Worm (Caenorhabditis elegans) whole organism, L4 larva: ENCODE results near the gene mvb-12.

ENCODE experiments used
- F26F4.8 ChIP-seq: fragments of 200-800 bp; sonication (Bioruptor generic); conservative IDR thresholded peaks from 2 replicates; pipeline ENCODE4 v1.3.6; 2022; ENCODE audit warnings: missing genetic modification characterization, missing compliant biosample characterization
- F37D6.2 ChIP-seq: sonication (generic microtip); optimal IDR thresholded peaks from 2 replicates; lab custom pipeline; 2016; ENCODE audit warnings: mild to moderate bottlenecking, missing genetic modification characterization, missing compliant biosample characterization
- F44E2.7 ChIP-seq: fragments of 200-800 bp; sonication (Bioruptor generic); IDR thresholded peaks from 2 replicates; pipeline ENCODE4 v2.1.2; 2022; ENCODE audit warnings: missing genetic modification characterization, missing compliant biosample characterization
- F49E8.2 ChIP-seq: sonication (generic microtip); optimal IDR thresholded peaks from 2 replicates; lab custom pipeline; 2016; ENCODE audit warnings: missing compliant biosample characterization, mild to moderate bottlenecking, missing genetic modification characterization, borderline replicate concordance
- T20F7.1 ChIP-seq: fragments of 200-800 bp; sonication (Bioruptor generic); optimal IDR thresholded peaks from 2 replicates; lab custom pipeline; 2018; ENCODE audit warnings: mild to moderate bottlenecking, missing genetic modification characterization, missing compliant biosample characterization
- Y75B8A.6 ChIP-seq: fragments of 200-800 bp; sonication (Bioruptor generic); IDR thresholded peaks from 2 replicates; pipeline ENCODE4 v1.3.6; 2022; ENCODE audit warnings: missing genetic modification reagents, missing genetic modification characterization, missing compliant biosample characterization
- aha-1 ChIP-seq: fragments of 150-350 bp; peaks from one replicate; lab custom pipeline; 2014; ENCODE audit warnings: missing biosample characterization, missing genetic modification characterization
- arid-1 ChIP-seq: fragments of 200-800 bp; sonication (Bioruptor generic); conservative IDR thresholded peaks from 2 replicates; pipeline ENCODE4 v1.3.6; 2022; ENCODE audit warnings: missing genetic modification reagents, missing genetic modification characterization, missing compliant biosample characterization
- attf-4 ChIP-seq: sonication (generic microtip); optimal IDR thresholded peaks from 3 replicates; lab custom pipeline; 2017; ENCODE audit warnings: missing biosample characterization, missing genetic modification characterization
- ceh-44 ChIP-seq: fragments of 200-800 bp; sonication (Bioruptor generic); IDR thresholded peaks from 2 replicates; pipeline ENCODE4 v1.3.6; 2022; ENCODE audit warnings: missing genetic modification reagents, missing genetic modification characterization, missing compliant biosample characterization
- ceh-62 ChIP-seq: sonication (generic microtip); optimal IDR thresholded peaks from 2 replicates; lab custom pipeline; 2017; ENCODE audit warnings: missing biosample characterization, missing genetic modification characterization
- ceh-82 ChIP-seq: sonication (generic microtip); optimal IDR thresholded peaks from 2 replicates; lab custom pipeline; 2017; ENCODE audit warnings: missing biosample characterization, missing genetic modification characterization
- ces-1 ChIP-seq: fragments of 150-350 bp; sonication (generic microtip); optimal IDR thresholded peaks from 4 replicates; lab custom pipeline; 2014; ENCODE audit warnings: missing biosample characterization, missing genetic modification reagents, missing genetic modification characterization
- daf-8 ChIP-seq: fragments of 200-800 bp; sonication (Bioruptor generic); IDR thresholded peaks from 2 replicates; pipeline ENCODE4 v1.3.6; 2022; ENCODE audit warnings: missing genetic modification characterization, missing compliant biosample characterization
- dmd-8 ChIP-seq: fragments of 200-800 bp; sonication (Bioruptor generic); IDR thresholded peaks from 2 replicates; pipeline ENCODE4 v1.3.6; 2022; ENCODE audit warnings: missing genetic modification characterization, missing compliant biosample characterization
- dpl-1 ChIP-seq: fragments of 150-350 bp; optimal IDR thresholded peaks from 2 replicates; lab custom pipeline; 2014; ENCODE audit warnings: missing biosample characterization, missing genetic modification reagents, missing genetic modification characterization
- duxl-1 ChIP-seq: sonication (generic microtip); optimal IDR thresholded peaks from 2 replicates; lab custom pipeline; 2016; ENCODE audit warnings: mild to moderate bottlenecking, missing genetic modification characterization, moderate library complexity, missing compliant biosample characterization; ENCODE audit not compliant: poor library complexity
- egl-27 ChIP-seq: sonication (generic microtip); optimal IDR thresholded peaks from 3 replicates; lab custom pipeline; 2017; ENCODE audit warnings: missing biosample characterization, missing genetic modification reagents, missing genetic modification characterization
- fkh-10 ChIP-seq: fragments of 150-350 bp; optimal IDR thresholded peaks from 2 replicates; lab custom pipeline; 2014; ENCODE audit warnings: missing biosample characterization, missing genetic modification reagents, missing genetic modification characterization
- hmg-1.1 ChIP-seq: fragments of 200-800 bp; sonication (Bioruptor generic); IDR thresholded peaks from 2 replicates; pipeline ENCODE4 v1.3.6; 2022; ENCODE audit warnings: missing genetic modification reagents, missing genetic modification characterization, missing compliant biosample characterization
- lim-7 ChIP-seq: fragments of 200-800 bp; sonication (Bioruptor generic); IDR thresholded peaks from 2 replicates; pipeline ENCODE4 v1.3.6; 2022; ENCODE audit warnings: missing genetic modification characterization, missing compliant biosample characterization
- lin-1 ChIP-seq: fragments of 200-800 bp; sonication (Bioruptor generic); IDR thresholded peaks from 2 replicates; pipeline ENCODE4 v1.3.6; 2022; ENCODE audit warnings: missing genetic modification reagents, missing genetic modification characterization, missing compliant biosample characterization
- lin-38 ChIP-seq: fragments of 200-800 bp; sonication (Bioruptor generic); IDR thresholded peaks from 2 replicates; pipeline ENCODE4 v1.3.6; 2022; ENCODE audit warnings: missing genetic modification reagents, missing genetic modification characterization, missing compliant biosample characterization
- lsy-2 ChIP-seq, 2 experiments: fragments of 150-350 bp in 1 of 2; sonication (generic microtip) in 1 of 2; optimal IDR thresholded peaks; 2 replicates each; lab custom pipeline; 2014 to 2017; ENCODE audit warnings: missing biosample characterization in 2 of 2, missing genetic modification characterization in 2 of 2
- mdt-29 ChIP-seq: fragments of 200-800 bp; sonication (Bioruptor generic); IDR thresholded peaks from 2 replicates; pipeline ENCODE4 v1.3.6; 2022; ENCODE audit warnings: missing genetic modification reagents, missing genetic modification characterization, missing compliant biosample characterization
- mes-2 ChIP-seq: sonication (generic microtip); optimal IDR thresholded peaks from 2 replicates; lab custom pipeline; 2016; ENCODE audit warnings: missing genotype, mild to moderate bottlenecking, missing genetic modification characterization, missing compliant biosample characterization; ENCODE audit not compliant: poor library complexity, severe bottlenecking
- mxl-2 ChIP-seq: fragments of 200-800 bp; sonication (Bioruptor generic); conservative IDR thresholded peaks from 2 replicates; pipeline ENCODE4 v1.3.6; 2022; ENCODE audit warnings: missing genetic modification reagents, missing genetic modification characterization, missing compliant biosample characterization
- nhr-111 ChIP-seq: fragments of 200-800 bp; sonication (Bioruptor generic); optimal IDR thresholded peaks from 2 replicates; lab custom pipeline; 2018; ENCODE audit warnings: mild to moderate bottlenecking, missing genetic modification characterization, missing compliant biosample characterization
- nhr-237 ChIP-seq: sonication (generic microtip); optimal IDR thresholded peaks from 2 replicates; lab custom pipeline; 2017; ENCODE audit warnings: missing biosample characterization, missing genetic modification characterization
- nhr-25 ChIP-seq: sonication (generic microtip); optimal IDR thresholded peaks from 2 replicates; lab custom pipeline; 2017; ENCODE audit warnings: missing genetic modification characterization, mild to moderate bottlenecking, missing compliant biosample characterization, antibody characterized with exemption, moderate library complexity, borderline replicate concordance; ENCODE audit not compliant: insufficient read depth
- nhr-28 ChIP-seq: fragments of 150-350 bp; optimal IDR thresholded peaks from 2 replicates; lab custom pipeline; 2014; ENCODE audit warnings: missing biosample characterization, missing genetic modification characterization
- nhr-48 ChIP-seq: sonication (generic microtip); optimal IDR thresholded peaks from 2 replicates; lab custom pipeline; 2016; ENCODE audit warnings: mild to moderate bottlenecking, missing genetic modification characterization, missing compliant biosample characterization
- nhr-6 ChIP-seq: fragments of 150-350 bp; optimal IDR thresholded peaks from 2 replicates; lab custom pipeline; 2014; ENCODE audit warnings: missing biosample characterization, missing genetic modification characterization
- saeg-2 ChIP-seq: fragments of 200-800 bp; sonication (Bioruptor generic); IDR thresholded peaks from 2 replicates; pipeline ENCODE4 v1.3.6; 2022; ENCODE audit warnings: missing genetic modification reagents, missing genetic modification characterization, missing compliant biosample characterization
- skn-1 ChIP-seq: fragments of 150-350 bp; optimal IDR thresholded peaks from 2 replicates; lab custom pipeline; 2014; ENCODE audit warnings: missing biosample characterization, missing genetic modification characterization
- snpc-1.2 ChIP-seq: fragments of 200-800 bp; sonication (Bioruptor generic); IDR thresholded peaks from 2 replicates; pipeline ENCODE4 v1.3.6; 2022; ENCODE audit warnings: missing genetic modification reagents, missing genetic modification characterization, missing compliant biosample characterization
- spr-1 ChIP-seq: sonication (generic microtip); optimal IDR thresholded peaks from 2 replicates; lab custom pipeline; 2016; ENCODE audit warnings: mild to moderate bottlenecking, missing genetic modification characterization, missing compliant biosample characterization
- tag-97 ChIP-seq: fragments of 200-800 bp; sonication (Bioruptor generic); IDR thresholded peaks from 2 replicates; pipeline ENCODE4 v1.3.6; 2022; ENCODE audit warnings: missing genetic modification characterization, missing compliant biosample characterization
- unc-130 ChIP-seq: sonication (generic microtip); optimal IDR thresholded peaks from 2 replicates; lab custom pipeline; 2016; ENCODE audit warnings: missing genetic modification reagents, missing genetic modification characterization, missing compliant biosample characterization
- unc-62 ChIP-seq, 3 experiments: fragments of 150-350 bp in 1 of 3; sonication (generic microtip); optimal IDR thresholded peaks in 2 of 3; peaks in 1 of 3; 1 replicate in 1 of 3; 2 replicates in 2 of 3; lab custom pipeline; 2014 to 2017; ENCODE audit warnings: missing biosample characterization in 3 of 3, missing genetic modification characterization in 3 of 3, missing genetic modification reagents in 3 of 3, missing genotype in 1 of 3
- zfp-3 ChIP-seq: fragments of 200-800 bp; sonication (Bioruptor generic); conservative IDR thresholded peaks from 2 replicates; pipeline ENCODE4 v1.3.6; 2022; ENCODE audit warnings: missing genetic modification reagents, missing genetic modification characterization, missing compliant biosample characterization

mvb-12 gene

DNA sequence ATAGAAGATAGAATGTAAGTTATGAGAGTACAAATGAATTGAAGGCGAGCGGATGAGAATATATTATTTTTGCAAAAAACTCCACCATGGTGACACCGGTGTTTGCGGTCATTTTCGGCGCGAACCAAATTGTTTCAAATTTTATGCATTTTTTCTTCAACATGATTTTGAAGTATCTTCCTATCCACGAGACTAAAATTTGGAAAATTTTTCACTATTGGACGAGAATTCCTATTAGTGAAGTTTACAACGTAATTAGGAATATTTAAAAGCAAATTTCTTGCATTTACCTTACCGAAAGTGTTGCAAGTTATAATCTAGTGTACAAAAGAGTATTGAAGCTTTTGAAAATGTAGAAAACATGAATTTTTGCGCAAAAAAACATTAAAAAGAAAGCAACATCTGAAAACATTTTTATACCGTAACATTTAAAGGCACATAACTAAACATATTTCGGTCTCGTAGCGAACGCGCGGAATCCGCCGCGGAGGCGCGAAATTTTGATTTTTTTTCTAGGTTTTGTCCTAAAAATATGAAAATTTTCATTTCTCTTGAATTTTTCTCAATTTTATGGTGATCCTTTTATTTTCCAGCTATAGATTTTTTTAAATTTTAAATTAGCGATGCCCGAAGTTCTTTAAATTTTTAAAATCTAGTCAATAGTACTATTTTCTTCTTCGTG, 33.8 kb upstream of the mvb-12 start, which contains the start of gene sgo-1 (continued):
- TF ChIP-seq lin-1 (GFP tag; lab: Robert Waterston, UW) = no peak
- no peak for TF ChIP-seq dmd-8 (GFP tag; lab: Robert Waterston, UW)
- TF ChIP-seq nhr-237 = no peak
- no peak for TF ChIP-seq nhr-25
- no peak for TF ChIP-seq Y75B8A.6
- no peak for TF ChIP-seq duxl-1 (tag; lab: Kevin White, UChicago)
- peak; percentile 83 for TF ChIP-seq unc-130 (GFP tag; lab: Kevin White, UChicago)
- TF ChIP-seq ceh-62 (tag; lab: Kevin White, UChicago) = no peak
- no peak for TF ChIP-seq saeg-2 (GFP tag; lab: Robert Waterston, UW)
- TF ChIP-seq dpl-1 (GFP tag; lab: Kevin White, UChicago) = no peak
- TF ChIP-seq spr-1 (tag; lab: Kevin White, UChicago) = no peak
- TF ChIP-seq lim-7 (GFP tag; lab: Robert Waterston, UW) = no peak
- no peak for TF ChIP-seq ceh-44 (GFP tag; lab: Robert Waterston, UW)
- no peak for TF ChIP-seq hmg-1.1 (GFP tag; lab: Robert Waterston, UW)
- peak; percentile 91 for TF ChIP-seq F49E8.2 (tag; lab: Kevin White, UChicago)
- no peak for TF ChIP-seq F44E2.7 (GFP tag; lab: Robert Waterston, UW)
- TF ChIP-seq nhr-48 (tag; lab: Kevin White, UChicago) = no peak
- TF ChIP-seq aha-1 (tag; lab: Kevin White, UChicago) = no peak
- no peak for TF ChIP-seq tag-97

DNA sequence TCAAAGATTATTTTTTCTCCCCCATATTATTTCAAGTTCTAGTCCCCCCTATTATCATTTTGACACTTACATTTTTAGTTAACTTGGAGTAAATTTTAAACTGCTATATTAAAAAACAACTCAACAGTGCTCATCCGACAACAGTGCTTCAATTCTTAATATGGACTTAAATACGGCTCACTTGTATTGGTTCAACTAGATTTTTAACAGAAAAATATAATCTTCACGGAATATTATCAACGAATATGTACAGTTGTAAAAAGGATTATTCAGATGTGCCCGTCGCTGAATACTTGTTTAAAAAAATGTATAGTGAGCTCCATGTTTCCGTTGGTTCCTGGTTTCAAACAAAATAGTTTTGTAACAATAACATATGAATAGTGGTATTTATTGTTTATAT, 30.0 kb upstream of the mvb-12 start:
- TF ChIP-seq F49E8.2 (tag; lab: Kevin White, UChicago) = peak; percentile 21
- TF ChIP-seq arid-1 = no peak
- peak; percentile 61 for TF ChIP-seq snpc-1.2
- TF ChIP-seq skn-1 = no peak
- no peak for TF ChIP-seq dpl-1 (GFP tag; lab: Kevin White, UChicago)
- no peak for TF ChIP-seq zfp-3 (GFP tag; lab: Robert Waterston, UW)

DNA sequence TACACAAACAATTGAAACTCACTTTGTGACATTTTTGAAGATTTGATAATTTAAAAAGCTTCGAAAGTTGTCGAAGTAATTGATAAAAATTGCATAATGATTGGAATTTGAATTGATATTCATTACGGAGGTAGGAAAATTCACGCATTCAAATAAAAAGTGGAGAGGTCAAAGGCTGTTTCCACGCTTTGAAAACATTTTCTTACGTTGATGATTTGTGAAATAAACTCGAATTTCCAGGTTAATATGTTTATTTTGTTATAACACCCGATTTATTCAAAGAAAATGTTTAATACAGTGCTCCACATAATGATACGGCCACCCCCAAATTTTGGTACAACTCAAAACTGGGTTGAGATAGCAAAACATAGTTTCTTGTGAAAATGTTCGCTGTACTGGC, 27.1 kb upstream of the mvb-12 start, which contains the start of gene C33H5.16:
Gene C33H5.16 (minus strand): TSS at position 101 of the 400 bp plus-strand sequence.
- TF ChIP-seq nhr-6 (tag; lab: Kevin White, UChicago) = no peak
- no peak for TF ChIP-seq ces-1 (GFP tag; lab: Kevin White, UChicago)
- no peak for TF ChIP-seq daf-8
- no peak for TF ChIP-seq lin-38 (GFP tag; lab: Robert Waterston, UW)
- TF ChIP-seq ceh-62 (tag; lab: Kevin White, UChicago) = no peak
- TF ChIP-seq mdt-29 = no peak
- TF ChIP-seq egl-27 = no peak
- no peak for TF ChIP-seq F26F4.8
- TF ChIP-seq mes-2 (tag; lab: Kevin White, UChicago) = no peak
- no peak for TF ChIP-seq ceh-82
- no peak for TF ChIP-seq F37D6.2 (tag; lab: Kevin White, UChicago)
- TF ChIP-seq, all 104 proteins: peak for 0

- TF ChIP-seq F26F4.8 (no peak), mxl-2 (no peak), attf-4 (tag; lab: Kevin White, UChicago) (no peak), T20F7.1 (GFP tag; lab: Kevin White, UChicago) (no peak), nhr-111 (GFP tag; lab: Kevin White, UChicago) (no peak), unc-62 (GFP tag; optimal IDR thresholded peaks at IDR 0.05 in 1 of 2; lab: Kevin White, UChicago) (no peak), unc-62 (tag; optimal IDR thresholded peaks at IDR 0.05; lab: Kevin White, UChicago) (no peak), fkh-10 (GFP tag; lab: Kevin White, UChicago) (no peak), lsy-2 (tag; optimal IDR thresholded peaks at IDR 0.05; lab: Kevin White, UChicago) (no peak), nhr-28 (tag; lab: Kevin White, UChicago) (no peak)
These were observed 25.6 kb upstream of the mvb-12 start, which contains the start of gene C33H5.2 for ce11 chrIV:7804740-7805139. TSS of gene C33H5.2 (plus strand) at chrIV:7805040.
